Worm (Caenorhabditis elegans) whole organism, L2 larva: ENCODE data around the gene C36E8.6.

Experiments
- ZK546.5 ChIP-seq: sonication (generic microtip); optimal IDR thresholded peaks from 2 replicates; lab custom pipeline; 2017; ENCODE audit warnings: missing biosample characterization, missing genetic modification characterization
- ama-1 ChIP-seq: fragments of 150-350 bp; optimal IDR thresholded peaks from 2 replicates; lab custom pipeline; 2018; ENCODE audit warnings: inconsistent platforms
- lin-39 ChIP-seq: fragments of 150-350 bp; optimal IDR thresholded peaks from 2 replicates; lab custom pipeline; 2014; ENCODE audit warnings: missing biosample characterization, missing genetic modification reagents, missing genetic modification characterization
- ztf-11 ChIP-seq: sonication (generic microtip); optimal IDR thresholded peaks from 2 replicates; lab custom pipeline; 2017; ENCODE audit warnings: missing biosample characterization, missing genetic modification characterization

ce11 chrIII:3970395-3970794 lies 17.5 kb upstream of the C36E8.6 start:
- no peak for TF ChIP-seq ama-1 (lab: Kevin White, UChicago)
- TF ChIP-seq ztf-11 = no peak
- TF ChIP-seq ZK546.5 (tag; lab: Kevin White, UChicago) = no peak
- TF ChIP-seq lin-39 = no peak
